Worm (Caenorhabditis elegans): ENCODE measurements around the gene F59C12.3.

ce11 chrX:16591533-16591932 lies 17.8 kb downstream of the F59C12.3 start:
- TF ChIP-seq hnd-1 (tag; optimal IDR thresholded peaks at IDR 0.05) = no peak
- TF ChIP-seq ceh-36 (tag; optimal IDR thresholded peaks at IDR 0.05) = no peak
- TF ChIP-seq ama-1 (optimal IDR thresholded peaks at IDR 0.05) = no peak
- no peak for TF ChIP-seq flt-1 (GFP tag; IDR thresholded peaks at IDR 0.05)
- no peak for TF ChIP-seq tbx-37 (GFP tag; conservative IDR thresholded peaks at IDR 0.05)
- no peak for TF ChIP-seq sea-1 (GFP tag; conservative IDR thresholded peaks at IDR 0.05)
- no peak for TF ChIP-seq aly-1 (tag; optimal IDR thresholded peaks at IDR 0.05)
- TF ChIP-seq pes-1 (GFP tag; IDR thresholded peaks at IDR 0.05) = no peak
- TF ChIP-seq hmbx-1 (tag; optimal IDR thresholded peaks at IDR 0.05) = no peak
- TF ChIP-seq hmg-4 (GFP tag; optimal IDR thresholded peaks at IDR 0.05) = no peak
- TF ChIP-seq tra-4 (tag; optimal IDR thresholded peaks at IDR 0.05) = no peak
- no peak for TF ChIP-seq B0310.2 (tag; optimal IDR thresholded peaks at IDR 0.05)

All from whole organism, early embryonic.